Fruit fly (Drosophila melanogaster) whole organism, prepupa: ENCODE measurements around the gene Clbn.
"Not testable (repeated sequence)": the region's sequence is repeated elsewhere in the genome, so short reads cannot be mapped to it uniquely, and the experiment has no call there.

ENCODE experiments used
- Blimp-1 ChIP-seq: fragments of 200-800 bp; sonication (Bioruptor generic); optimal IDR thresholded peaks from 3 replicates; lab custom pipeline; 2017; ENCODE audit warnings: missing biosample characterization, missing genetic modification characterization, mild to moderate bottlenecking, moderate library complexity, missing genetic modification reagents
- CG10631 ChIP-seq: fragments of 200-800 bp; sonication (Bioruptor generic); optimal IDR thresholded peaks from 2 replicates; lab custom pipeline; 2016; ENCODE audit warnings: missing biosample characterization, missing genetic modification characterization
- CG10669 ChIP-seq: fragments of 200-800 bp; sonication (Bioruptor generic); optimal IDR thresholded peaks from 3 replicates; lab custom pipeline; 2018; ENCODE audit warnings: missing biosample characterization, mild to moderate bottlenecking, missing genetic modification characterization, moderate library complexity
- CG11294 ChIP-seq: fragments of 200-800 bp; sonication (Bioruptor generic); IDR thresholded peaks from 2 replicates; pipeline ENCODE4 v1.3.6; 2022; ENCODE audit warnings: missing biosample characterization, missing genetic modification characterization
- CG11762 ChIP-seq: fragments of 200-800 bp; sonication (Bioruptor generic); optimal IDR thresholded peaks from 3 replicates; lab custom pipeline; 2016; ENCODE audit warnings: missing biosample characterization, missing genetic modification characterization; ENCODE audit not compliant: insufficient read depth
- CG11902 ChIP-seq: fragments of 200-800 bp; sonication (Bioruptor generic); optimal IDR thresholded peaks from 3 replicates; lab custom pipeline; 2016; ENCODE audit warnings: missing biosample characterization, missing genetic modification characterization
- CG1621 ChIP-seq: fragments of 200-800 bp; sonication (Bioruptor generic); optimal IDR thresholded peaks from 3 replicates; lab custom pipeline; 2018; ENCODE audit warnings: missing biosample characterization, mild to moderate bottlenecking, missing genetic modification characterization
- CG16779 ChIP-seq: fragments of 200-800 bp; sonication (Bioruptor generic); optimal IDR thresholded peaks from 3 replicates; lab custom pipeline; 2017; ENCODE audit warnings: missing biosample characterization, mild to moderate bottlenecking, missing genetic modification characterization
- CG34406 ChIP-seq: fragments of 200-800 bp; sonication (Bioruptor generic); optimal IDR thresholded peaks from 3 replicates; lab custom pipeline; 2016; ENCODE audit warnings: missing biosample characterization, missing genetic modification characterization
- CG3919 ChIP-seq: fragments of 200-800 bp; sonication (Bioruptor generic); optimal IDR thresholded peaks from 3 replicates; lab custom pipeline; 2016; ENCODE audit warnings: missing biosample characterization, missing genetic modification characterization
- CG4318 ChIP-seq: fragments of 200-800 bp; sonication (Bioruptor generic); optimal IDR thresholded peaks from 3 replicates; lab custom pipeline; 2017; ENCODE audit warnings: missing biosample characterization, mild to moderate bottlenecking, missing genetic modification characterization
- CG6792 ChIP-seq: fragments of 200-800 bp; sonication (Bioruptor generic); optimal IDR thresholded peaks from 3 replicates; lab custom pipeline; 2016; ENCODE audit warnings: missing biosample characterization, missing genetic modification characterization
- CG6808 ChIP-seq: fragments of 200-800 bp; sonication (Bioruptor generic); optimal IDR thresholded peaks from 3 replicates; lab custom pipeline; 2017; ENCODE audit warnings: missing biosample characterization, missing genetic modification characterization, mild to moderate bottlenecking, moderate library complexity, missing genetic modification reagents
- CG6854 ChIP-seq: fragments of 200-800 bp; sonication (Bioruptor generic); optimal IDR thresholded peaks from 2 replicates; lab custom pipeline; 2017; ENCODE audit warnings: missing biosample characterization, mild to moderate bottlenecking, missing genetic modification characterization
- CG8119 ChIP-seq: fragments of 200-800 bp; sonication (Bioruptor generic); IDR thresholded peaks from 3 replicates; pipeline ENCODE4 v1.3.6; 2022; ENCODE audit warnings: missing biosample characterization, missing genetic modification characterization
- CG8319 ChIP-seq: fragments of 200-800 bp; sonication (Bioruptor generic); optimal IDR thresholded peaks from 3 replicates; lab custom pipeline; 2016; ENCODE audit warnings: missing biosample characterization, missing genetic modification characterization
- CG8632 ChIP-seq: fragments of 200-800 bp; sonication (Bioruptor generic); optimal IDR thresholded peaks from 3 replicates; lab custom pipeline; 2016; ENCODE audit warnings: missing biosample characterization, missing genetic modification characterization
- CG9139 ChIP-seq: fragments of 200-800 bp; sonication (Bioruptor generic); optimal IDR thresholded peaks from 3 replicates; lab custom pipeline; 2017; ENCODE audit warnings: missing biosample characterization, mild to moderate bottlenecking, missing genetic modification characterization
- Eip75B ChIP-seq: fragments of 200-800 bp; sonication (Bioruptor generic); optimal IDR thresholded peaks from 3 replicates; lab custom pipeline; 2016; ENCODE audit warnings: missing biosample characterization, missing genetic modification characterization
- Eip78C ChIP-seq: fragments of 200-800 bp; sonication (Bioruptor generic); peaks from one replicate; lab custom pipeline; 2016; ENCODE audit warnings: missing biosample characterization, missing genetic modification characterization
- Ets96B ChIP-seq: fragments of 200-800 bp; optimal IDR thresholded peaks from 2 replicates; lab custom pipeline; 2019; ENCODE audit warnings: missing biosample characterization, mild to moderate bottlenecking, missing genetic modification characterization, moderate library complexity
- Lpt ChIP-seq: fragments of 200-800 bp; sonication (Bioruptor generic); optimal IDR thresholded peaks from 3 replicates; lab custom pipeline; 2016; ENCODE audit warnings: missing biosample characterization, missing genetic modification characterization
- OdsH ChIP-seq: fragments of 200-800 bp; sonication (Bioruptor generic); optimal IDR thresholded peaks from 3 replicates; lab custom pipeline; 2016; ENCODE audit warnings: missing biosample characterization, missing genetic modification characterization
- Sox102F ChIP-seq: fragments of 200-800 bp; sonication (Bioruptor generic); optimal IDR thresholded peaks from 2 replicates; lab custom pipeline; 2016; ENCODE audit warnings: missing biosample characterization, mild to moderate bottlenecking, missing genetic modification characterization
- Sox14 ChIP-seq: fragments of 200-800 bp; sonication (Bioruptor generic); optimal IDR thresholded peaks from 3 replicates; lab custom pipeline; 2016; ENCODE audit warnings: missing biosample characterization, missing genetic modification characterization
- acj6 ChIP-seq: fragments of 200-800 bp; sonication (Bioruptor generic); optimal IDR thresholded peaks from 3 replicates; lab custom pipeline; 2016; ENCODE audit warnings: missing biosample characterization, missing genetic modification characterization
- cyc ChIP-seq: fragments of 200-800 bp; sonication (Bioruptor generic); optimal IDR thresholded peaks from 3 replicates; lab custom pipeline; 2016; ENCODE audit warnings: missing biosample characterization, missing genetic modification characterization
- esn ChIP-seq: fragments of 200-800 bp; sonication (Bioruptor generic); optimal IDR thresholded peaks from 2 replicates; lab custom pipeline; 2016; ENCODE audit warnings: missing biosample characterization, mild to moderate bottlenecking, missing genetic modification characterization, moderate library complexity
- fd59A ChIP-seq: fragments of 200-800 bp; sonication (Bioruptor generic); optimal IDR thresholded peaks from 2 replicates; lab custom pipeline; 2017; ENCODE audit warnings: missing biosample characterization, mild to moderate bottlenecking, missing genetic modification characterization, missing genetic modification reagents
- salr ChIP-seq, 2 experiments: fragments of 200-800 bp; sonication (Bioruptor generic); optimal IDR thresholded peaks; 3 replicates each; lab custom pipeline; 2016 to 2018; ENCODE audit warnings: missing biosample characterization in 2 of 2, missing genetic modification characterization in 2 of 2, mild to moderate bottlenecking in 1 of 2
- ss ChIP-seq, 2 experiments: fragments of 200-800 bp; sonication (Bioruptor generic); optimal IDR thresholded peaks; 2 replicates in 1 of 2; 3 replicates in 1 of 2; lab custom pipeline; 2017 to 2018; ENCODE audit warnings: mild to moderate bottlenecking in 2 of 2, missing biosample characterization in 2 of 2, missing genetic modification characterization in 2 of 2, moderate library complexity in 1 of 2
- svp ChIP-seq: fragments of 200-800 bp; sonication (Bioruptor generic); peaks from one replicate; lab custom pipeline; 2016; ENCODE audit warnings: missing biosample characterization, missing genetic modification characterization
- topi ChIP-seq: fragments of 200-800 bp; sonication (Bioruptor generic); optimal IDR thresholded peaks from 3 replicates; lab custom pipeline; 2016; ENCODE audit warnings: missing biosample characterization, missing genetic modification characterization

The Clbn gene

DNA sequence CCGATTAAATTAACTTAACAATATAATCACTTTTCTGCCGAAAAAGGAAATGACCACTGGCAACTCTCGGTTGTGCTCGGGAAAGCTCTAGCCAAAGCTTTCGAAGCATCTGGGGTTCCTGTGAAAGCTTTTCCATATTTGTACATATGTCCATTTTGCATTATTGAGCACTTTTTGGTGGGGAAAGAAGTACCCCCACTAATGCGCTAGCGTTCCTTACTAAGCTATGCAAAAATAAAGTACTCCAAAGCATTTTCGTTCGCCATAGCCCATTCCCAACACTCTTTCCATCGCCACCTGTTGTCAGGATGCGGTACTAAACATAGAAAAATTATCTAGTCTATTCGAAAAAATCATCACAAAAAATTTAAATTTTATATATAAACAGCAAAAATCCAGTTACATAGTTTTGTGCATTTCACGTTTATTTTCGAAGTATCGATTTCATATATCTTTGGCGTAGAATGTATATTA is 14.8 kb upstream of the Clbn start, which contains the start of gene Nepl16:
Gene Nepl16, minus strand, starts transcription at position 51 of the 474 bp plus-strand sequence.
- TF ChIP-seq CG6808 (GFP tag; lab: Kevin White, UChicago) (no peak), CG9139 (GFP tag; lab: Kevin White, UChicago) (no peak), CG16779 (tag; lab: Kevin White, UChicago) (no peak), Sox14 (GFP tag; lab: Kevin White, UChicago) (no peak)

DNA sequence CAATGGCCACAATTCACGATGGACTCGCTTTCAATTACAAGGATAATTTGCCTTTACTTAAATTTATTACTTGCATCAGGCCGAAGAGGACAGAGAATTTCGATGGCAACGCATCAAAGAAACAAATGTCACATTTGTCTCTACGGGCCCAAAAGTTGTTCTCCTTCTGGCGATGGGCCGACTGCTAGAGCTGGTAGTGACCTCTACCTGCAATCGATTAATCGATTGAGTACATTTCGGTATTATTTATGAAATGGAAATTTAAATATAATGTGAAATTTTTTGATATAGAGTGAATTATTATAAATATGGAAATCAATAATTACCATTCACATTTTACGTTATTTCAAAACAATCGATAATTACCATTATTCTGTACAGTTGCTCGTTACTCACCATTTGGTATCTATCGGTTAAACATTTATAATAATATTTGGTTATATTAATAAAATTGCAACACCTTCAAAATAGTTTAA is 4.5 kb upstream of the Clbn start, which contains the start of the genes CG31510 and TTLL5:
Gene CG31510, minus strand, starts transcription at position 185 of the 476 bp plus-strand sequence.
Gene TTLL5, minus strand, starts transcription at position 185 of the 476 bp plus-strand sequence.
- no peak for TF ChIP-seq CG8119 (GFP tag; lab: Robert Waterston, UW)
- TF ChIP-seq Lpt (GFP tag; lab: Kevin White, UChicago): no peak
- TF ChIP-seq Ets96B (tag; lab: Kevin White, UChicago): no peak
- TF ChIP-seq ss (GFP tag; optimal IDR thresholded peaks at IDR 0.05; lab: Kevin White, UChicago): no peak
- TF ChIP-seq CG11294 (GFP tag; lab: Robert Waterston, UW): no peak
- no peak for TF ChIP-seq CG6792 (GFP tag; lab: Kevin White, UChicago)
- no peak for TF ChIP-seq CG10669 (GFP tag; lab: Kevin White, UChicago)
- TF ChIP-seq CG3919 (GFP tag; lab: Kevin White, UChicago): no peak
- TF ChIP-seq topi: no peak

DNA sequence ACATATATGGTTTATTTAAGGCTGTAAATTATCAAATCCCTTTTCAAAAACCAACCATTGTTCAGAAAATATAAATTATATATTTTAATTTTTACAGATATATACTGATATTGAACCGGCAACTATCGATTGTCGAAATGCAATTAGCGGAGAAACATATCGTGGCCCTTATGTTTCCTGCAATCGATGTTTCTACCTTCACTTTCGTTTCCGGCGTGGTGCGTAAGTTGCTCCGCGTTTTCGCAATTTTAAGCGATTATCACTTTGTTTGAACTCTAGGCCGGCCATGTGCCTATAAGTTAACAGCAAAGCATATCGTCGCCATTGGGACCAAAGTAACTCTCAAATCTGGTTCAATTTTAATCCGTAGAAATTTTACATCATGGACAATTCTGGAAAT is 4.0 kb upstream of the Clbn start, which contains the start of gene vig2:
Gene vig2, plus strand, starts transcription at position 112 of the 400 bp plus-strand sequence.
- TF ChIP-seq CG8632 (GFP tag; lab: Kevin White, UChicago): peak; percentile 7
- peak; percentile 6 for TF ChIP-seq CG6854 (GFP tag; lab: Kevin White, UChicago)
- peak; percentile 30 for TF ChIP-seq CG11902 (GFP tag; lab: Kevin White, UChicago)
- peak; percentile 31 for TF ChIP-seq topi
- peak; percentile 25 for TF ChIP-seq esn
- peak; percentile 26 for TF ChIP-seq CG10631 (GFP tag; lab: Kevin White, UChicago)
- TF ChIP-seq acj6: peak; percentile 10
- TF ChIP-seq cyc (GFP tag; lab: Kevin White, UChicago): peak; percentile 22
- TF ChIP-seq Blimp-1: peak; percentile 14
- TF ChIP-seq Eip78C (GFP tag; lab: Kevin White, UChicago): peak; percentile 59
- peak; percentile 8 for TF ChIP-seq CG34406
- TF ChIP-seq, all 60 proteins: peak for 11; not testable (repeated sequence) for 49

DNA sequence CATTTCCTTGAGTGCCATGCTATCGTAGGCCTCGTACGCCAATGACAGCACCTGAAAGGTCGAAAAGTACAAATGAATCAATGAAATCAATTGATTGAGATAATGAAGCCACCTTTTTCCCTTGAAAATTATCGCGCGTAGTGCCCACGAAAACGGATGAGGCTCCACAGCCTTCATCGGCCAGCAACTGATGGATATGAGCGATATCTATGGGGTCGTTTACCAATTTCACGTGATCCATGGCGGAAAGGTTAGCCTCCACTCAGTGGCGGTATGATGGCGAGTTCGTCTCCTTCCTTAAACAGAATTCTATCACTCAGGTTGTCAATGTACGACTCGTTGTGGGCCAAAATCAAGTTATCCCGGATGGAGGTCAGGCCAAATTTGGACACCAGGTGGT is 479 bp upstream of the Clbn start:
- TF ChIP-seq svp (GFP tag; lab: Kevin White, UChicago) (peak; percentile 54), CG8319 (GFP tag; lab: Kevin White, UChicago) (no peak)

DNA sequence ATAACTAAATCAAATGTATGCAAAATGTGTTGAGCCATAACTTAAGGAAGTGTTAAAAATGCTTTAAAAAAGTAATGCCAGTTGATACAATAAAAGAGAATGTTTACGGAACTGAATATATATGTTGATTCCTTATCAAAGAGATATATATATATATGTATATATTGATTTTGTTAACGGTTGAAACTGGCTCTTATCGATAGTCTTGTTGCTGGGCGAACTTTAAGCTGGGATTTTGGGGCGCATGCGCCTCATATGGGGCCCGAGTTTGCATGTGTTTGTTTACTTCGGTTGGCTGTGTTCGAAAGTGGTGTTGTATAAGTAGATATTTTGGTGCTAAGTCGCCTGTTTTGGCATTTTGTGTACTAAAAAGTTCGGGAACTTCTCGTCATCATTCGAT is 3.7 kb downstream of the Clbn start, which contains the start of gene Bili:
Gene Bili, plus strand, starts transcription at position 265 of the 400 bp plus-strand sequence.
- not testable (repeated sequence) for TF ChIP-seq OdsH (GFP tag; lab: Kevin White, UChicago); svp (GFP tag; lab: Kevin White, UChicago); Blimp-1

DNA sequence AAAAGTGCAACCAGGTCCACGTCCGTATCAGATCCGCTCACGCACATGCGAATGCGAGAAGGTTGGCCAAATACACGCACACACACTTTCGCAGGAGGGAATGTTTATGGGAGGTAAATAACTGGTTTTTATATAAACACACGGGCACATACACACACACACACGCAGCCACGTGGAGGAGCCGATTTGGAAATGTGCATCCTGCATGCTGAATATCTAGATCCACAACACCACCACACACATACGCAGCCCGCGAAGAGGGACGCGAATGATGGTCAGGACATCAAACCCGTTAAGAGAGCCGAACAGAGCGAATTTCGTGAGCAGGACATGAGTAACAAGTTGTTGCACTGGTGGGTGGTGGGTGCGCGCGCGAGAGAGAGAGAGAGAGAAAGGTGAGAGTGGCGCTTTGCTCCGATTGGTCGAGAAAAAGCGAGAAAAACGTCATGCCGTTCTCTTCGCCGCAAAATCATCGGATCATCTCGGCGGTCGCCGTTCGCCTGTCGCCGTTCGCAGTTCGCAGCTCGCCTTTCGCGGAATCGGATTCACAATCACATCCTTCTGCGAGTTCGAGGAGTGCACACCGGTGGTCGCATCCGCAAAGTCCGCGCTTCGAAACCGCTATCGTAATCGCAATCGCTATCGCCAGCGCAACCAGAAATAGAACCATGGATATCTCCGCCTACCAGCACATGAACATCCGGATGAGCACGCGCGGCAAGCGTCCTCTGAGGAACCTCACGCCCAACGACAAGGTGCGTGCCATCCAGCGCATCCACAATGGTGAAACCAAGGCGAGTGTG is 10.5 kb downstream of the Clbn start, which contains the start of gene danr:
Gene danr, plus strand, starts transcription at position 508 of the 803 bp plus-strand sequence.
- TF ChIP-seq Sox102F (GFP tag; lab: Kevin White, UChicago) (no peak), CG6854 (GFP tag; lab: Kevin White, UChicago) (peak; percentile 31), Lpt (GFP tag; lab: Kevin White, UChicago) (no peak), CG4318 (GFP tag; lab: Kevin White, UChicago) (no peak), CG11902 (GFP tag; lab: Kevin White, UChicago) (no peak), Eip78C (GFP tag; lab: Kevin White, UChicago) (peak; percentile 59), CG8119 (GFP tag; lab: Robert Waterston, UW) (no peak), CG1621 (tag; lab: Kevin White, UChicago) (peak; percentile 47), fd59A (GFP tag; lab: Kevin White, UChicago) (no peak), CG10669 (GFP tag; lab: Kevin White, UChicago) (no peak), CG16779 (tag; lab: Kevin White, UChicago) (no peak), CG11762 (no peak), Eip75B (GFP tag; lab: Kevin White, UChicago) (no peak), salr (GFP tag; optimal IDR thresholded peaks at IDR 0.05; lab: Kevin White, UChicago) (no peak), ss (GFP tag; optimal IDR thresholded peaks at IDR 0.05; lab: Kevin White, UChicago) (peak in 1 of 2 experiments; percentile 69)
